Fruit fly (Drosophila melanogaster) Kc167 (cell line): Measurements from ENCODE around the gene Atg4a.

Source experiments
- h ChIP-seq: fragments of >200 bp; optimal IDR thresholded peaks from 3 replicates; lab custom pipeline; 2018; ENCODE audit warnings: missing external identifiers
- psq ChIP-seq: fragments of >200 bp; optimal IDR thresholded peaks from 2 replicates; lab custom pipeline; 2017; ENCODE audit warnings: missing external identifiers

dm6 chr2L:1114230-1114629 lies 33.5 kb downstream of the Atg4a start:
- TF ChIP-seq psq (lab: Kevin White, UChicago) = no peak
- TF ChIP-seq h (lab: Kevin White, UChicago) = no peak
